Fruit fly (Drosophila melanogaster) ovary, adult (tissue): ENCODE results near the gene cni.

Experiments used
- CG17801 ChIP-seq: fragments of 200-800 bp; optimal IDR thresholded peaks from 2 replicates; lab custom pipeline; 2019; ENCODE audit warnings: missing biosample characterization, mild to moderate bottlenecking, missing genetic modification characterization, moderate library complexity; ENCODE audit not compliant: partially characterized antibody

cni gene

DNA sequence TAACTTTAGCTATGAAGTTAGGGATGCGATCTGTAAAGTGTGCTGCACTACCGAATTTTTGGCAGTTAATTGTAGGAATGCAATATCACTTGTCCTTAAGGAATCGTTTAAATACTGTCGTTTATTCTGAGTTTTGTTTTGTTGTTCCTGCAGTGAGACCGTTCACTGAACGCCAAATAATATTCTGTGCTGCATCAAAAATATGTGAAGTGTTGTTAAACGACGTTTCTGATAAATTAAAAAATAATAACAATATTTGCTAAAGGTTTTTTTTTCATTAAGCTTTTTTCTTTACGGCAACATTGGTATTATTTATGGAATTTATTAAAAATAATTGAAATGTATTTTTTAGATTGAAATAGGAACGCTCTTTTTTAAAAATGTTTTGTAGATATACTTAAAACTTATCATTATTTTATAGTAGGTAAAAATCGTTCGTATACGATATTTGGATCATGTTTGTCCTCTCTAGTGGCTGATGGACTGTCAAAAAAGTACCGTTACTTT lies 7.7 kb downstream of the cni start, which contains the start of gene GMF:
TSS of gene GMF (minus strand) at position 182 of the 507 bp plus-strand sequence.
- TF ChIP-seq CG17801 (GFP tag; lab: Kevin White, UChicago) = peak; percentile 51

DNA sequence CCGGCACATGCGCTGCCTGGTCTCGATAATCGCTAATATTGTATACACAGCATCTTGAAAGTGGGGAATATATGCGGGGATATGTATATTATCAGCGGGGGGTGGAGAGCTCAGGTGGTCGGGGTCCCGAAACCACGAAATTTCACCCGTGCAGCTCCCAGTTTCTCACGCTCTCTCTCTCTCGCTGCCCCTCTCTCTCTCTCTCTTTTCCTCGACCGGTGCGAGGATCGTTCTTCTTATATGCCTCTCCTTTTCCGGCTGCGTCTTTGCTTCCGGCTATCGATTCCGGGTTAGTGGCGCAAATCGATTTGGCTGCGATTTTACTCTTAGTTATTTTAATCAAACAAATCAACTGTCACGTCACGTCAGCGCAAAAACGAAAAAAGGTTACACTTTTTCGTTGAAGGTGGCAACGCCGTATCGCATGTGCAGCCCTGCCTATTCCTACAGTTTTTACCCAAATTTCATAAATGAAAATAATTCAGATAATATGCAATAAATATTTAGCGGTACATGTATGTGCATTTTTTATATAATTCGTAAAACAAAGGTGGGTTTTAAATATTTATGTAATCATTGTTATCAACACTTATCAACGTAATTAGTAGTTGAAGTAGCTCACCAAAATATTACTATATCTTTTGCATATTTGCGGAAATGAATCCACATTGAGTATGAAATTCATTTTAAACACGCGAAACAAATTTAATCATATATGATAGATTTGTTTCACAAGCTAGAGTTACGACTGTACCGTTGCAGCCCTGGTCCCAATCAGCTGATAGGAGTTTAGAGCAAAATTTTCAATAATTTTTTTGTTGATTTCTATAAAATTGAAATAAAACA lies 10.8 kb downstream of the cni start, which contains the start of the genes heix and CG17328:
TSS of gene heix (minus strand) at position 393 of the 846 bp plus-strand sequence.
TSS of gene CG17328 (plus strand) at position 478 of the 846 bp plus-strand sequence.
- TF ChIP-seq CG17801 (GFP tag; lab: Kevin White, UChicago) = peak; percentile 55

DNA sequence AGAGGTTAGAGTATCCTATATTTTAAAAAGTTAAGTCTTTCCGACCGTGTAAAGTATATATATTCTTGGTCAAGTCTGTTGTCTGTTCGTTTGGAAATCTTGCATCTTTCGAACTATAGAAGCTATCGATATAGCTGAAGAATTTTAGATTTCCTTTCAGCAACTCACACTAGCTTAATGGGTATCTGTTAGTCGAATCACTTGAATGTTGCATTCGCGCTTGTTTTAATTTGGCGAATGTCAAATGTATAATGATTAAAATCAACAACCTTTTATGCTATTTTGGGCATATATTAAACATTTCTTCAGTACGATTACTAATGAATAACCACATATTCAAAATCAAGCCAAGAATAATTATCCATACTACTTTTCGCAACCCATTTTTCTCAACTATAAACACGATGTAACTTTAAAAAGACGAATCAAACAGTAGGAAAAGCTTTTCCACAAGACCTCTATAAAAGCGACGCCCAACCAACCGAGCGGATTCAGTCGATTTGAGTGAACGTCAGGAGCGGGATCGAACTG lies 16.8 kb downstream of the cni start, which contains the start of gene Cyp303a1:
TSS of gene Cyp303a1 (plus strand) at position 481 of the 531 bp plus-strand sequence.
- TF ChIP-seq CG17801 (GFP tag; lab: Kevin White, UChicago) = no peak

- no peak for TF ChIP-seq CG17801 (GFP tag; lab: Kevin White, UChicago)
Measured at dm6 chr2L:16292975-16293501, 17.5 kb downstream of the cni start, which contains the start of gene CG13258. Gene CG13258, minus strand, starts transcription at chr2L:16293025.

DNA sequence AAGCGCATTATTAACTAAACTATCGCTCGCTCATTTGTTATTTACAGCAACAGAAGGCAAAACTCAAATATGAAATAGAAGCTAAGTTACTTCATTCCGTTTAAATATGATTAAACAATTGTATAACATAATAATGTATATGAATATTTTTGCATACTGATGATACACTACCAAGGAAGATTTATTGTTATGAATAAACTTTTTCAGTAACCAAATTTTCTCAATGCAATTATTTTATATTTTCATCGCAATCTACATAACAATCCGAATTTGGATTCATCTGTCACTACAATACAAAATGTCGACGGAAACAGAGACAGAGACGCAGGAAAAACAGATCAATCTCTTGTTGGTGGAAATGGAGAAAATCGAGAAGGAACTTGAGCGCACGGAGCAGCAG lies 19.5 kb downstream of the cni start, which contains the start of gene CG17329:
TSS of gene CG17329 (plus strand) at position 301 of the 400 bp plus-strand sequence.
- no peak for TF ChIP-seq CG17801 (GFP tag; lab: Kevin White, UChicago)

DNA sequence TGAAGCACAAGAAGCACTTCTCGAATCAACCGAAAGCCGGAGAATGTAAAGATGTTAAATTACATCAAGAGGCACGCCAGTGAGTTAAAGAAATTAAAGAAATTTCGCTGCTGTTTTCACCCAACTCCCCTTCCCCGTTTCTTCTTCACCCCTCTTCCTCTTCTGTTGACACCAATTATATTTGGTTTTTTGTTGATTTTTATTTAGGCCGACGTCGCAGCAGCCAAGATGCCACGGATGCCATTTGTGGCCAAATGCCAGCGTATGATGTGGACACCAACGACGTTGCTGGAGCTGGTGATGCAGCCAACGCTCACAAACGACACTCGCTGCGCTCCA lies 22.2 kb downstream of the cni start:
- TF ChIP-seq CG17801 (GFP tag; lab: Kevin White, UChicago) = no peak

dm6 chr2L:16287602-16288392 lies 22.7 kb downstream of the cni start, which contains the start of the genes crp and pkaap:
Gene crp, minus strand, starts transcription at chr2L:16287730.
Gene pkaap, plus strand, starts transcription at chr2L:16288290.
- TF ChIP-seq CG17801 (GFP tag; lab: Kevin White, UChicago) = peak; percentile 71

- TF ChIP-seq CG17801 (GFP tag; lab: Kevin White, UChicago) = no peak
Measured at dm6 chr2L:16287006-16287601, 23.4 kb downstream of the cni start.

dm6 chr2L:16286360-16287005 lies 24.0 kb downstream of the cni start:
- TF ChIP-seq CG17801 (GFP tag; lab: Kevin White, UChicago) = peak; percentile 44

- TF ChIP-seq CG17801 (GFP tag; lab: Kevin White, UChicago) = peak; percentile 80
Measured at dm6 chr2L:16285692-16286359, 24.7 kb downstream of the cni start.

DNA sequence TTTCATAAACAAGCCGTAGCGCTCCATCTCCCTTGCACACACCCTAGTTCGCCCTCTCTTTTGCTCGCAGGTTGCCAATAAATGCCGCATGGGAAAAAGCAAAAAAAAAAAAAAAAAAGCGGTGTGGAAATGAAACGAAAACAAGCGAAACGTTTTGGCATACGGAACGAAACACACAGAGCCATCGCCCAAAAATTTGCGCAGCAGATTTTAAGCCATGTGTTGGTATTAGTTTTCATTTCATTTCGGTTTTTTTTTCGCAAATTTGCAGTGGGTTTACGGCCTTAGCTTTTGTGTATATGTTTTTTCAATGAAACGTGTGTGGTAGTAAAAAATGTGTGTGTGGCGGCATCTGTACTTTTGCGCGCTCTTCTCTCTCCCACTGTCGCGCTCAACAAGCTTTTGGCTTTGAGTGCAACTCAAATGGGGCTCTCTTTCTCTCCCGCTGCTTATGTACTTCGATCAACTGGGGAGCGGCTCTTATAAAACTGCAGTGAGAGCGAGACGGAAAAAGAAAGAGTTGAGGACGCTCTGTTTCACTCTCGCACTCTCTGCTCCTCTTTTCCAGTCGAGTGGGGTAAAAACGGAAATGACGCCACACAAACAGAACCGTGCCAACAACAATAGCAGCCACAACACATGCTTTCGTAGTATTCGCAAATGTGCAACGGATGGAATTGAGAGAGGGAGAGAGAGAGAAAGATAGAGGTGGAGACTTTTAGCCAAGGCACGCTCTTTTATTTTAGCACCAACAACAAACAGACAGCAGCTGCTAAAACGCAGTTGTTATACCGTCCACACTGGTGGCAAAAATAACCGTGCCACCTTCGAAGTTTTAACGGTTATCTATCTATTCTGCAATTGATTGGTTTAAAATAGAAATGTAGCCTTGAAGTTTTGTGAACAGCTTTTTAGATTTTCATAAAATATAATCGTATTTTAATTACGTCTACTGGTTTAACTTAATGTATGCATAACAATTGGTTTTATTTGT lies 25.9 kb downstream of the cni start:
- TF ChIP-seq CG17801 (GFP tag; lab: Kevin White, UChicago) = peak; percentile 76

dm6 chr2L:16282856-16283255 lies 27.7 kb downstream of the cni start:
- TF ChIP-seq CG17801 (GFP tag; lab: Kevin White, UChicago) = no peak
